Worm (Caenorhabditis elegans) whole organism, L4 larva: ENCODE measurements around the gene srz-101.

Experiments
- D1046.2 ChIP-seq: fragments of 200-800 bp; sonication (Bioruptor generic); IDR thresholded peaks from 2 replicates; pipeline ENCODE4 v1.3.6; 2022; ENCODE audit warnings: missing genetic modification characterization, missing compliant biosample characterization
- F26F4.8 ChIP-seq: fragments of 200-800 bp; sonication (Bioruptor generic); conservative IDR thresholded peaks from 2 replicates; pipeline ENCODE4 v1.3.6; 2022; ENCODE audit warnings: missing genetic modification characterization, missing compliant biosample characterization
- F49E8.2 ChIP-seq: sonication (generic microtip); optimal IDR thresholded peaks from 2 replicates; lab custom pipeline; 2016; ENCODE audit warnings: missing compliant biosample characterization, mild to moderate bottlenecking, missing genetic modification characterization, borderline replicate concordance
- T20F7.1 ChIP-seq: fragments of 200-800 bp; sonication (Bioruptor generic); optimal IDR thresholded peaks from 2 replicates; lab custom pipeline; 2018; ENCODE audit warnings: mild to moderate bottlenecking, missing genetic modification characterization, missing compliant biosample characterization
- Y75B8A.6 ChIP-seq: fragments of 200-800 bp; sonication (Bioruptor generic); IDR thresholded peaks from 2 replicates; pipeline ENCODE4 v1.3.6; 2022; ENCODE audit warnings: missing genetic modification reagents, missing genetic modification characterization, missing compliant biosample characterization
- ZK337.2 ChIP-seq: fragments of 200-800 bp; sonication (Bioruptor generic); IDR thresholded peaks from 2 replicates; pipeline ENCODE4 v1.3.6; 2022; ENCODE audit warnings: missing genetic modification reagents, missing genetic modification characterization, missing compliant biosample characterization
- aly-2 ChIP-seq: sonication (generic microtip); optimal IDR thresholded peaks from 2 replicates; lab custom pipeline; 2018; ENCODE audit warnings: missing biosample characterization, missing genetic modification characterization
- arid-1 ChIP-seq: fragments of 200-800 bp; sonication (Bioruptor generic); conservative IDR thresholded peaks from 2 replicates; pipeline ENCODE4 v1.3.6; 2022; ENCODE audit warnings: missing genetic modification reagents, missing genetic modification characterization, missing compliant biosample characterization
- ceh-20 ChIP-seq: fragments of 200-800 bp; sonication (Bioruptor generic); IDR thresholded peaks from 2 replicates; pipeline ENCODE4 v1.3.6; 2022; ENCODE audit warnings: missing genetic modification reagents, missing genetic modification characterization, missing compliant biosample characterization
- ceh-62 ChIP-seq: sonication (generic microtip); optimal IDR thresholded peaks from 2 replicates; lab custom pipeline; 2017; ENCODE audit warnings: missing biosample characterization, missing genetic modification characterization
- ces-1 ChIP-seq: fragments of 150-350 bp; sonication (generic microtip); optimal IDR thresholded peaks from 4 replicates; lab custom pipeline; 2014; ENCODE audit warnings: missing biosample characterization, missing genetic modification reagents, missing genetic modification characterization
- cey-2 ChIP-seq: sonication (generic microtip); optimal IDR thresholded peaks from 3 replicates; lab custom pipeline; 2017; ENCODE audit warnings: missing genetic modification characterization, mild to moderate bottlenecking, missing compliant biosample characterization, antibody characterized with exemption, borderline replicate concordance; ENCODE audit not compliant: insufficient read depth
- ctbp-1 ChIP-seq: fragments of 200-800 bp; sonication (Bioruptor generic); IDR thresholded peaks from 2 replicates; pipeline ENCODE4 v1.3.6; 2022; ENCODE audit warnings: missing genetic modification reagents, missing genetic modification characterization, missing compliant biosample characterization
- daf-16 ChIP-seq, 3 experiments: sonication (generic microtip); optimal IDR thresholded peaks; 2 replicates each; lab custom pipeline; 2016 to 2017; ENCODE audit warnings: missing genetic modification characterization in 3 of 3, missing genetic modification reagents in 3 of 3, mild to moderate bottlenecking in 2 of 3, missing compliant biosample characterization in 2 of 3, missing biosample characterization in 1 of 3, moderate library complexity in 1 of 3
- daf-8 ChIP-seq: fragments of 200-800 bp; sonication (Bioruptor generic); IDR thresholded peaks from 2 replicates; pipeline ENCODE4 v1.3.6; 2022; ENCODE audit warnings: missing genetic modification characterization, missing compliant biosample characterization
- dmd-6 ChIP-seq: fragments of 200-800 bp; sonication (Bioruptor generic); IDR thresholded peaks from 2 replicates; pipeline ENCODE4 v1.3.6; 2022; ENCODE audit warnings: missing genetic modification reagents, missing genetic modification characterization, missing compliant biosample characterization
- dmd-9 ChIP-seq: fragments of 200-800 bp; sonication (Bioruptor generic); IDR thresholded peaks from 2 replicates; pipeline ENCODE4 v1.3.6; 2022; ENCODE audit warnings: missing genetic modification reagents, missing genetic modification characterization, missing compliant biosample characterization
- dpl-1 ChIP-seq: fragments of 150-350 bp; optimal IDR thresholded peaks from 2 replicates; lab custom pipeline; 2014; ENCODE audit warnings: missing biosample characterization, missing genetic modification reagents, missing genetic modification characterization
- duxl-1 ChIP-seq: sonication (generic microtip); optimal IDR thresholded peaks from 2 replicates; lab custom pipeline; 2016; ENCODE audit warnings: mild to moderate bottlenecking, missing genetic modification characterization, moderate library complexity, missing compliant biosample characterization; ENCODE audit not compliant: poor library complexity
- hif-1 ChIP-seq, 2 experiments: sonication (generic microtip); optimal IDR thresholded peaks; 2 replicates each; lab custom pipeline; 2016 to 2017; ENCODE audit warnings: missing compliant biosample characterization in 2 of 2, missing genetic modification characterization in 2 of 2, missing genetic modification reagents in 2 of 2, missing genotype in 2 of 2, mild to moderate bottlenecking in 1 of 2
- hlh-11 ChIP-seq: fragments of 200-800 bp; sonication (Bioruptor generic); optimal IDR thresholded peaks from 2 replicates; lab custom pipeline; 2018; ENCODE audit warnings: mild to moderate bottlenecking, missing genetic modification characterization, missing compliant biosample characterization
- hlh-30 ChIP-seq: sonication (generic microtip); optimal IDR thresholded peaks from 2 replicates; lab custom pipeline; 2017; ENCODE audit warnings: antibody characterized with exemption, mild to moderate bottlenecking, missing genetic modification characterization, missing compliant biosample characterization; ENCODE audit not compliant: insufficient read depth
- lim-7 ChIP-seq: fragments of 200-800 bp; sonication (Bioruptor generic); IDR thresholded peaks from 2 replicates; pipeline ENCODE4 v1.3.6; 2022; ENCODE audit warnings: missing genetic modification characterization, missing compliant biosample characterization
- lin-1 ChIP-seq: fragments of 200-800 bp; sonication (Bioruptor generic); IDR thresholded peaks from 2 replicates; pipeline ENCODE4 v1.3.6; 2022; ENCODE audit warnings: missing genetic modification reagents, missing genetic modification characterization, missing compliant biosample characterization
- lin-13 ChIP-seq: fragments of 150-350 bp; optimal IDR thresholded peaks from 2 replicates; lab custom pipeline; 2014; ENCODE audit warnings: missing biosample characterization, missing genetic modification reagents, missing genetic modification characterization
- lin-15B ChIP-seq: fragments of 150-350 bp; sonication (generic microtip); optimal IDR thresholded peaks from 3 replicates; lab custom pipeline; 2014; ENCODE audit warnings: missing biosample characterization, missing genetic modification characterization
- lin-29 ChIP-seq: fragments of 200-800 bp; sonication (Bioruptor generic); IDR thresholded peaks from 2 replicates; pipeline ENCODE4 v1.3.6; 2022; ENCODE audit warnings: missing genetic modification reagents, missing genetic modification characterization, missing compliant biosample characterization
- lir-3 ChIP-seq: sonication (generic microtip); optimal IDR thresholded peaks from 2 replicates; lab custom pipeline; 2016; ENCODE audit warnings: mild to moderate bottlenecking, missing genetic modification characterization, missing compliant biosample characterization
- madf-5 ChIP-seq, 2 experiments: fragments of 200-800 bp; sonication (Bioruptor generic); IDR thresholded peaks; 2 replicates each; pipeline ENCODE4 v1.3.6; 2022; ENCODE audit warnings: missing compliant biosample characterization in 2 of 2, missing genetic modification characterization in 2 of 2
- mdl-1 ChIP-seq, 2 experiments: fragments of 150-350 bp in 1 of 2; sonication (generic microtip) in 1 of 2; optimal IDR thresholded peaks; 2 replicates each; lab custom pipeline; 2014 to 2017; ENCODE audit warnings: missing biosample characterization in 2 of 2, missing genetic modification characterization in 2 of 2
- mes-2 ChIP-seq: sonication (generic microtip); optimal IDR thresholded peaks from 2 replicates; lab custom pipeline; 2016; ENCODE audit warnings: missing genotype, mild to moderate bottlenecking, missing genetic modification characterization, missing compliant biosample characterization; ENCODE audit not compliant: poor library complexity, severe bottlenecking
- nhr-102 ChIP-seq: sonication (generic microtip); optimal IDR thresholded peaks from 2 replicates; lab custom pipeline; 2016; ENCODE audit warnings: mild to moderate bottlenecking, missing genetic modification characterization, moderate library complexity, missing compliant biosample characterization
- nhr-11 ChIP-seq: fragments of 150-350 bp; optimal IDR thresholded peaks from 2 replicates; lab custom pipeline; 2014; ENCODE audit warnings: missing biosample characterization, missing genetic modification characterization
- nhr-25 ChIP-seq: sonication (generic microtip); optimal IDR thresholded peaks from 2 replicates; lab custom pipeline; 2017; ENCODE audit warnings: missing genetic modification characterization, mild to moderate bottlenecking, missing compliant biosample characterization, antibody characterized with exemption, moderate library complexity, borderline replicate concordance; ENCODE audit not compliant: insufficient read depth
- nhr-48 ChIP-seq: sonication (generic microtip); optimal IDR thresholded peaks from 2 replicates; lab custom pipeline; 2016; ENCODE audit warnings: mild to moderate bottlenecking, missing genetic modification characterization, missing compliant biosample characterization
- nhr-6 ChIP-seq: fragments of 150-350 bp; optimal IDR thresholded peaks from 2 replicates; lab custom pipeline; 2014; ENCODE audit warnings: missing biosample characterization, missing genetic modification characterization
- nhr-76 ChIP-seq: fragments of 150-350 bp; optimal IDR thresholded peaks from 2 replicates; lab custom pipeline; 2014; ENCODE audit warnings: missing biosample characterization, missing genetic modification characterization
- pha-4 ChIP-seq, 2 experiments: fragments of 150-350 bp in 1 of 2; fragments of 200-800 bp in 1 of 2; sonication (Bioruptor generic) in 1 of 2; IDR thresholded peaks in 1 of 2; optimal IDR thresholded peaks in 1 of 2; 2 replicates each; pipeline versions ENCODE4 v1.3.6 to Lab custom; 2014 to 2022; ENCODE audit warnings: missing genetic modification characterization in 2 of 2, missing genetic modification reagents in 2 of 2, missing biosample characterization in 1 of 2, missing compliant biosample characterization in 1 of 2
- rbr-2 ChIP-seq: sonication (generic microtip); optimal IDR thresholded peaks from 2 replicates; lab custom pipeline; 2016; ENCODE audit warnings: missing genotype, missing genetic modification characterization, missing compliant biosample characterization
- saeg-2 ChIP-seq: fragments of 200-800 bp; sonication (Bioruptor generic); IDR thresholded peaks from 2 replicates; pipeline ENCODE4 v1.3.6; 2022; ENCODE audit warnings: missing genetic modification reagents, missing genetic modification characterization, missing compliant biosample characterization
- skn-1 ChIP-seq: fragments of 150-350 bp; optimal IDR thresholded peaks from 2 replicates; lab custom pipeline; 2014; ENCODE audit warnings: missing biosample characterization, missing genetic modification characterization
- vab-7 ChIP-seq: fragments of 200-800 bp; sonication (Bioruptor generic); IDR thresholded peaks from 2 replicates; pipeline ENCODE4 v1.3.6; 2022; ENCODE audit warnings: missing genetic modification reagents, missing genetic modification characterization, missing compliant biosample characterization
- zfp-2 ChIP-seq: sonication (generic microtip); optimal IDR thresholded peaks from 2 replicates; lab custom pipeline; 2016; ENCODE audit warnings: mild to moderate bottlenecking, missing genetic modification characterization, missing compliant biosample characterization
- ztf-11 ChIP-seq: fragments of 150-350 bp; optimal IDR thresholded peaks from 2 replicates; lab custom pipeline; 2014; ENCODE audit warnings: missing biosample characterization, missing genetic modification characterization

The srz-101 gene

DNA sequence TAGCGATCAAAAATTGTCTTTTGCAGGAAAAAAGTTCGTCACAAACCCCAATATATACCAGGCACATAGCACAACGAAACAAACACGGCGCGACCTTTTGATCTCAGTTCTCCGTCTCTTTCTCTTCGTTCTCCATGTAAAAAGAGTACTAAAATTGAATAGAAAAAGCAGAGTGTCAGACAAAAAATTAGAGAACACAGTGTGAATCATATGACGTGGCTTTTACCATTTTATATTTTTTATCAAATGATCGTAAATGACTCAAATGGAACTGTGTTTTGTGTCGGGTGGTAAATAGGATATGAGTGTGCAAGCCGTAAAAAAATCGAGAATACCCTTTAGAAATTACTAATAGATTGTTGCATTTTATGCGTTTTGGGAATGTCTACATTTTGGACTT, 31.3 kb downstream of the srz-101 start (continued):
- TF ChIP-seq lir-3 (tag; lab: Kevin White, UChicago) (no peak), skn-1 (tag; lab: Kevin White, UChicago) (no peak), daf-8 (GFP tag; lab: Robert Waterston, UW) (no peak), madf-5 (GFP tag; IDR thresholded peaks at IDR 0.05; lab: Robert Waterston, UW) (no peak), ztf-11 (tag; lab: Kevin White, UChicago) (no peak), D1046.2 (GFP tag; lab: Robert Waterston, UW) (no peak), zfp-2 (tag; lab: Kevin White, UChicago) (no peak), saeg-2 (GFP tag; lab: Robert Waterston, UW) (no peak), ceh-20 (GFP tag; lab: Robert Waterston, UW) (no peak), lim-7 (GFP tag; lab: Robert Waterston, UW) (no peak), aly-2 (tag; lab: Kevin White, UChicago) (no peak), ctbp-1 (GFP tag; lab: Robert Waterston, UW) (no peak), cey-2 (tag; lab: Kevin White, UChicago) (no peak), nhr-48 (peak; percentile 59), T20F7.1 (no peak), F49E8.2 (tag; lab: Kevin White, UChicago) (no peak), hlh-30 (peak; percentile 69), nhr-102 (peak; percentile 74), pha-4 (GFP tag; IDR thresholded peaks at IDR 0.05; lab: Robert Waterston, UW) (no peak; the same call in 1 of the 2 replicates), pha-4 (tag; optimal IDR thresholded peaks at IDR 0.05; lab: Kevin White, UChicago) (peak; percentile 51), ZK337.2 (GFP tag; lab: Robert Waterston, UW) (no peak), dmd-6 (peak; percentile 94), F26F4.8 (GFP tag; lab: Robert Waterston, UW) (no peak), arid-1 (GFP tag; lab: Robert Waterston, UW) (no peak), mdl-1 (tag; optimal IDR thresholded peaks at IDR 0.05; lab: Kevin White, UChicago) (peak in 1 of 2 experiments; percentile 13), dmd-9 (GFP tag; lab: Robert Waterston, UW) (no peak), daf-16 (GFP tag; optimal IDR thresholded peaks at IDR 0.05; lab: Kevin White, UChicago) (no peak), daf-16 (tag; optimal IDR thresholded peaks at IDR 0.05; lab: Kevin White, UChicago) (peak; percentile 92), nhr-76 (tag; lab: Kevin White, UChicago) (no peak), Y75B8A.6 (no peak)

ce11 chrV:16726915-16727314, 32.3 kb downstream of the srz-101 start, which contains the start of gene T25E12.14:
TSS of gene T25E12.14 (plus strand) at chrV:16727215.
- TF ChIP-seq hlh-11 (tag; lab: Kevin White, UChicago) (no peak), lin-13 (GFP tag; lab: Kevin White, UChicago) (no peak), ces-1 (no peak), rbr-2 (tag; lab: Kevin White, UChicago) (no peak), duxl-1 (tag; lab: Kevin White, UChicago) (no peak), lin-15B (tag; lab: Kevin White, UChicago) (no peak), nhr-25 (tag; lab: Kevin White, UChicago) (no peak), ceh-20 (GFP tag; lab: Robert Waterston, UW) (no peak), vab-7 (GFP tag; lab: Robert Waterston, UW) (no peak), arid-1 (GFP tag; lab: Robert Waterston, UW) (no peak), mes-2 (tag; lab: Kevin White, UChicago) (no peak), lin-1 (no peak), hif-1 (tag; optimal IDR thresholded peaks at IDR 0.05; lab: Kevin White, UChicago) (no peak), daf-16 (GFP tag; optimal IDR thresholded peaks at IDR 0.05; lab: Kevin White, UChicago) (no peak), daf-16 (tag; optimal IDR thresholded peaks at IDR 0.05; lab: Kevin White, UChicago) (no peak), mdl-1 (tag; optimal IDR thresholded peaks at IDR 0.05; lab: Kevin White, UChicago) (no peak), lin-29 (no peak), nhr-6 (tag; lab: Kevin White, UChicago) (no peak), ceh-62 (tag; lab: Kevin White, UChicago) (no peak), dpl-1 (GFP tag; lab: Kevin White, UChicago) (no peak), nhr-11 (tag; lab: Kevin White, UChicago) (no peak)
